Worm (Caenorhabditis elegans) whole organism, midembryonic: ENCODE results near the gene srz-11.
"Not testable (repeated sequence)": the region's sequence is repeated elsewhere in the genome, so short reads cannot be mapped to it uniquely, and the experiment has no call there.

ENCODE experiments used
- T22C8.4 ChIP-seq: fragments of 200-800 bp; sonication (Bioruptor generic); IDR thresholded peaks from 2 replicates; pipeline ENCODE4 v1.3.6; 2022; ENCODE audit warnings: missing genetic modification characterization, missing compliant biosample characterization
- cog-1 ChIP-seq: sonication (generic microtip); optimal IDR thresholded peaks from 2 replicates; lab custom pipeline; 2016; ENCODE audit warnings: missing genetic modification characterization, missing compliant biosample characterization
- flt-1 ChIP-seq: fragments of 200-800 bp; sonication (Bioruptor generic); IDR thresholded peaks from 2 replicates; pipeline ENCODE4 v1.3.6; 2022; ENCODE audit warnings: missing genetic modification characterization, missing compliant biosample characterization
- klf-2 ChIP-seq: fragments of 200-800 bp; sonication (Bioruptor generic); conservative IDR thresholded peaks from 2 replicates; pipeline ENCODE4 v1.3.6; 2022; ENCODE audit warnings: missing genetic modification reagents, missing genetic modification characterization, missing compliant biosample characterization
- med-1 ChIP-seq: sonication (generic microtip); optimal IDR thresholded peaks from 2 replicates; lab custom pipeline; 2017; ENCODE audit warnings: missing genetic modification characterization, mild to moderate bottlenecking, missing compliant biosample characterization, antibody characterized with exemption, missing genetic modification reagents; ENCODE audit not compliant: insufficient read depth
- ref-1 ChIP-seq: fragments of 200-800 bp; sonication (Bioruptor generic); conservative IDR thresholded peaks from 2 replicates; pipeline ENCODE4 v1.3.6; 2022; ENCODE audit warnings: missing genetic modification reagents, missing genetic modification characterization, missing compliant biosample characterization
- tab-1 ChIP-seq: fragments of 200-800 bp; sonication (Bioruptor generic); IDR thresholded peaks from 2 replicates; pipeline ENCODE4 v1.3.6; 2022; ENCODE audit warnings: missing genetic modification characterization, missing compliant biosample characterization
- ztf-23 ChIP-seq: fragments of 200-800 bp; sonication (Bioruptor generic); IDR thresholded peaks from 2 replicates; pipeline ENCODE4 v1.3.6; 2022; ENCODE audit warnings: missing genetic modification reagents, missing genetic modification characterization, missing compliant biosample characterization
- ztf-29 ChIP-seq: fragments of 200-800 bp; sonication (Bioruptor generic); IDR thresholded peaks from 2 replicates; pipeline ENCODE4 v1.3.6; 2022; ENCODE audit warnings: missing genetic modification reagents, missing genetic modification characterization, missing compliant biosample characterization

srz-11 gene

ce11 chrV:15162697-15163096 is at the start of gene srz-11:
srz-11 (plus strand) TSS chrV:15163082.
- TF ChIP-seq flt-1 (GFP tag; lab: Robert Waterston, UW) (no peak), ref-1 (GFP tag; lab: Robert Waterston, UW) (no peak), med-1 (GFP tag; lab: Kevin White, UChicago) (no peak), ztf-23 (no peak), cog-1 (no peak), ztf-29 (GFP tag; lab: Robert Waterston, UW) (no peak), T22C8.4 (GFP tag; lab: Robert Waterston, UW) (no peak), tab-1 (GFP tag; lab: Robert Waterston, UW) (no peak), klf-2 (no peak)

ce11 chrV:15113992-15114391 is 48.9 kb upstream of the srz-11 start, which contains the start of gene T01G5.6:
T01G5.6 (minus strand) TSS chrV:15114092.
- TF ChIP-seq flt-1 (GFP tag; lab: Robert Waterston, UW) = no peak
- TF ChIP-seq T22C8.4 (GFP tag; lab: Robert Waterston, UW) = no peak
- TF ChIP-seq med-1 (GFP tag; lab: Kevin White, UChicago) = no peak
- TF ChIP-seq ztf-29 (GFP tag; lab: Robert Waterston, UW) = no peak
- no peak for TF ChIP-seq ref-1 (GFP tag; lab: Robert Waterston, UW)
- TF ChIP-seq cog-1 = no peak
- TF ChIP-seq ztf-23 = no peak
- TF ChIP-seq klf-2 = no peak
- no peak for TF ChIP-seq tab-1 (GFP tag; lab: Robert Waterston, UW)

- not testable (repeated sequence) for TF ChIP-seq flt-1 (GFP tag; lab: Robert Waterston, UW); cog-1; ztf-29 (GFP tag; lab: Robert Waterston, UW)
These were observed 46.9 kb upstream of the srz-11 start, which contains the start of gene T01G5.8 for ce11 chrV:15115968-15116367. T01G5.8 (plus strand) TSS chrV:15116268.

ce11 chrV:15119517-15119916 is 43.4 kb upstream of the srz-11 start, which contains the start of gene flor-1:
flor-1 (minus strand) TSS chrV:15119617.
- TF ChIP-seq flt-1 (GFP tag; lab: Robert Waterston, UW) = no peak
- no peak for TF ChIP-seq ztf-29 (GFP tag; lab: Robert Waterston, UW)
- TF ChIP-seq klf-2 = no peak
- TF ChIP-seq T22C8.4 (GFP tag; lab: Robert Waterston, UW) = no peak
- no peak for TF ChIP-seq ref-1 (GFP tag; lab: Robert Waterston, UW)
- TF ChIP-seq tab-1 (GFP tag; lab: Robert Waterston, UW) = no peak

ce11 chrV:15125162-15125561 is 37.7 kb upstream of the srz-11 start, which contains the start of gene ugt-30:
ugt-30 (minus strand) TSS chrV:15125262.
- not testable (repeated sequence) for TF ChIP-seq tab-1, ref-1, T22C8.4 (GFP tag; lab: Robert Waterston, UW)

- TF ChIP-seq T22C8.4 (GFP tag; lab: Robert Waterston, UW) = no peak
- no peak for TF ChIP-seq med-1 (GFP tag; lab: Kevin White, UChicago)
- no peak for TF ChIP-seq cog-1
- no peak for TF ChIP-seq tab-1 (GFP tag; lab: Robert Waterston, UW)
- TF ChIP-seq klf-2 = no peak
- TF ChIP-seq ref-1 (GFP tag; lab: Robert Waterston, UW) = no peak
These were observed 35.5 kb upstream of the srz-11 start, which contains the start of gene srj-27 for ce11 chrV:15127413-15127812. srj-27 (minus strand) TSS chrV:15127513.

- TF ChIP-seq flt-1 (GFP tag; lab: Robert Waterston, UW) (no peak), klf-2 (no peak), med-1 (GFP tag; lab: Kevin White, UChicago) (no peak), cog-1 (no peak), T22C8.4 (GFP tag; lab: Robert Waterston, UW) (no peak)
These were observed 34.9 kb upstream of the srz-11 start, which contains the start of gene srr-7 for ce11 chrV:15127955-15128354. srr-7 (plus strand) TSS chrV:15128255.

ce11 chrV:15132423-15132822 is 30.5 kb upstream of the srz-11 start, which contains the start of gene str-171:
str-171 (minus strand) TSS chrV:15132523.
- TF ChIP-seq tab-1 (GFP tag; lab: Robert Waterston, UW) (no peak), klf-2 (no peak), ztf-23 (no peak), cog-1 (no peak), med-1 (GFP tag; lab: Kevin White, UChicago) (no peak), T22C8.4 (GFP tag; lab: Robert Waterston, UW) (no peak), ztf-29 (GFP tag; lab: Robert Waterston, UW) (no peak), ref-1 (GFP tag; lab: Robert Waterston, UW) (no peak), flt-1 (GFP tag; lab: Robert Waterston, UW) (no peak)

- TF ChIP-seq T22C8.4 (GFP tag; lab: Robert Waterston, UW) (no peak), klf-2 (no peak)
These were observed 29.1 kb upstream of the srz-11 start for ce11 chrV:15133812-15134211.

- 0 out of 2 replicates have a peak, but pooled peaks have one; percentile 37 for TF ChIP-seq ztf-23
- no peak for TF ChIP-seq T22C8.4 (GFP tag; lab: Robert Waterston, UW)
- TF ChIP-seq cog-1 = peak; percentile 1
These were observed 26.1 kb upstream of the srz-11 start, which contains the start of gene aipl-1 for ce11 chrV:15136772-15137171. aipl-1 (minus strand) TSS chrV:15136801.

ce11 chrV:15139811-15140210 is 23.1 kb upstream of the srz-11 start:
- TF ChIP-seq tab-1 (GFP tag; lab: Robert Waterston, UW) (no peak), ref-1 (GFP tag; lab: Robert Waterston, UW) (no peak), flt-1 (GFP tag; lab: Robert Waterston, UW) (no peak), klf-2 (no peak), T22C8.4 (GFP tag; lab: Robert Waterston, UW) (no peak), ztf-23 (no peak), ztf-29 (GFP tag; lab: Robert Waterston, UW) (no peak), cog-1 (no peak), med-1 (GFP tag; lab: Kevin White, UChicago) (no peak)
